Fruit fly (Drosophila melanogaster): ENCODE results near the gene mei-41.

DNA sequence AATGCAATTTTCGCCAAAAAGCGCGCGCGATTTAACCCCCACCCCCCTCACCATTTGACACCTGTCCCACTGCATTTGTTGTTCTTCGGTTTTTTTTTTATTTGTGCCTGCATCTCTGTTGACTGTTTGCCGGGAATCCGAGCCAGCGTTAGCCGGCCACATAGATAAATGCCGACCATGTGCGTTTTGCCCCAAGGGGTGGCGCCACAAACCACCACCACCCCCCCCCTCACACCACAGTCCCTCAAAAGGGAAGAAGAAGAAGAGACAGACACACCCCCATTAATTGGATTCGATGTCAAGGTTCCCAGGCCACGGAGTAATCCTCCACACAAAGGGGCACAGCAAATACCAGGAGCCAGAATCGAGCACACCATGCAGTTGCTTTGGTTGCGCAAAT is 57.8 kb downstream of the mei-41 start:
- TF ChIP-seq net (GFP tag; optimal IDR thresholded peaks at IDR 0.05) (no peak), CG8632 (GFP tag; optimal IDR thresholded peaks at IDR 0.05) (no peak)

All from whole organism, prepupa.